Fruit fly (Drosophila melanogaster): Measurements from ENCODE around the gene CG14115.
A peak's percentile ranks its signal among the peaks of the same experiment; 100 is the strongest.

CG14115 gene

DNA sequence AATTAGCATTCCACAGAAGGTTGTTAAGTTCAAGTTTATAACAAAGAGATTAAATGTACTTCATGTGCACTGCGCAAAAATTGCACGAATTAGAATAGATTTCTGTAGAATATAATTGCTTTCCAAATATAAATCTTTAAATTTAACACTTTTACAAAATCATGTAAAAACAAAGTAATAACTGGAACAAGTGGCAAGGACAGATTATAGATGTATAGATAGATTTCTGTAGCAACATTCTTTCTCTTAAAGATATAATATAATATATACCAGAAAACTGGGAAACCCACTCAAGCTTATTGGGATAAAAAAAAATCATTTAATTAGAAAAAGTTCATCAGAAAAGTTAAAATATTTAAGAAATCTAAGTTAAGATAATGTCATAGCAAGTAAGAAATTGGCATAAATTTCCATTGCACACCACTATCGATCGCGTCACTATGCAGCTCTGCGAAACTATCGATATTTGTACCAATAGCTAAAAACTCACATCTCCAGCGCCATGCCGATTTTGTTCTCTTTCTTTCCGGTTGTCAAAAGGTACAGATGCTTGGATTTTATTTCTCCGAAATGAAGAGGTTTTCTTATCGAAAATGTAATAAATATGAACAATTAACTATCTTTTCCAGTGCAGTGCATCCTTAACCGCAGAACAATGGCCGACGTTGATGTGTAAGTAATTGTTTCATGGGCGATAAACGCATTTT, 38.2 kb downstream of the CG14115 start, which contains the start of gene RpS12 (continued):
- peak; percentile 43; the same call in 1 of the 2 replicates for TF ChIP-seq MBD-R2 (GFP tag; IDR thresholded peaks at IDR 0.05)
- TF ChIP-seq Stat92E (GFP tag; optimal IDR thresholded peaks at IDR 0.05), result peak in 1 of 3 experiments; percentile 59
- TF ChIP-seq CG17359 (tag; optimal IDR thresholded peaks at IDR 0.05), result peak; percentile 68
- TF ChIP-seq D (optimal IDR thresholded peaks at IDR 0.05), result no peak
- peak; percentile 54 for TF ChIP-seq D (GFP tag; optimal IDR thresholded peaks at IDR 0.05)
- peak; percentile 21 for TF ChIP-seq Neu2 (GFP tag; optimal IDR thresholded peaks at IDR 0.05; ENCODE audit: borderline replicate concordance)
- TF ChIP-seq org-1 (GFP tag; optimal IDR thresholded peaks at IDR 0.05), result peak; percentile 50
- TF ChIP-seq sim (GFP tag; IDR thresholded peaks at IDR 0.05), result 0 out of 2 replicates have a peak, but pooled peaks have one; percentile 25
- TF ChIP-seq onecut (GFP tag; IDR thresholded peaks at IDR 0.05), result peak; percentile 83
- TF ChIP-seq CG10274 (GFP tag; optimal IDR thresholded peaks at IDR 0.05), result peak; percentile 63
- TF ChIP-seq CG13296 (GFP tag; optimal IDR thresholded peaks at IDR 0.05), result peak; percentile 87
- peak; percentile 67 for TF ChIP-seq pum (GFP tag; optimal IDR thresholded peaks at IDR 0.05)
- TF ChIP-seq CG6765 (GFP tag; optimal IDR thresholded peaks at IDR 0.05), result peak; percentile 86
- TF ChIP-seq CG7556 (GFP tag; optimal IDR thresholded peaks at IDR 0.05), result peak; percentile 12
- TF ChIP-seq ci (GFP tag; IDR thresholded peaks at IDR 0.05), result peak; percentile 95
- peak; percentile 77 for TF ChIP-seq vnd (GFP tag; IDR thresholded peaks at IDR 0.05; ENCODE audit: partially characterized antibody)

DNA sequence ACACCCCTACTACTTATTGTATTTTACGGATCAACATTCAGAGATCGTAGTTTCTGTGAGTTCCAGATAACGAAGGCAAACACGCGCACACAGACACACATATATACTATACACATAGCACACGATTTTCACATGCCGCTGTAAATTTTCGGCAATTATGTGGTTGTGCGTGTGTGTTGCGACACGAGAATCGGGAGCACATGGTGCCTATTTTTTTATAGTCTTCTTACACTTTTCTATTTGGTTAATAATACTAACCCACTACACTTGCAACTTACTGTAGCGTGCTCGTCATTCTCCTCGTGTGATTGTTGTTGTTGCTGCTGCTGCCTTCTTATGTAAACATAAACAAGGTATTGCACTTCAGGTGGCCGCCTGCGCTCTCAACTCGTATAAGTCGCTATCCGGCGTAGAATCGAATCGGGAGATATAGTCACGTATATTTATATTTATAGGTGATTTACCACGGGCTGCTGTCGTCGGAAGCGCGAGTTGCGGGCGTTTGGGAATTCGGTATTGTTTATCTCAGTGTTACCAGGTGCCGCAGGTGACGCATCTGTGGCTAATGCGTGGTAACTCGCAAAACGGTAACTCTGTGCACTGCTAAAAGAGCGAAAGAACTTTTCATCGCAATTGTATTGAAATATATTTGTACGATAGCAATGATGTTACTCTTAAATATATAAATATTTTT, 38.9 kb downstream of the CG14115 start, which contains the start of gene Adk2:
TSS of gene Adk2 (minus strand) at position 529 of the 694 bp plus-strand sequence.
- TF ChIP-seq CG4820 (GFP tag; optimal IDR thresholded peaks at IDR 0.05), result no peak
- TF ChIP-seq sd (tag; optimal IDR thresholded peaks at IDR 0.05), result peak; percentile 82
- TF ChIP-seq CG7963 (GFP tag; IDR thresholded peaks at IDR 0.05; ENCODE audit: partially characterized antibody), result no peak
- no peak for TF ChIP-seq fd96Cb (tag; optimal IDR thresholded peaks at IDR 0.05)
- TF ChIP-seq CG10267 (tag; optimal IDR thresholded peaks at IDR 0.05), result no peak
- TF ChIP-seq CG15269 (tag; optimal IDR thresholded peaks at IDR 0.05), result no peak
- TF ChIP-seq Gug (GFP tag; IDR thresholded peaks at IDR 0.05), result peak; percentile 67
- no peak for TF ChIP-seq Atf3 (GFP tag; optimal IDR thresholded peaks at IDR 0.05)
- TF ChIP-seq CG8281 (tag; optimal IDR thresholded peaks at IDR 0.05), result no peak
- TF ChIP-seq pfk (GFP tag; optimal IDR thresholded peaks at IDR 0.05), result no peak
- TF ChIP-seq CG10209 (GFP tag; optimal IDR thresholded peaks at IDR 0.05), result no peak
- no peak for TF ChIP-seq danr (GFP tag; IDR thresholded peaks at IDR 0.05)
- no peak for TF ChIP-seq Asciz (GFP tag; optimal IDR thresholded peaks at IDR 0.05)
- TF ChIP-seq Pdp1 (GFP tag; optimal IDR thresholded peaks at IDR 0.05), result peak in 1 of 2 experiments; percentile 89
- TF ChIP-seq CG7928 (GFP tag; optimal IDR thresholded peaks at IDR 0.05), result no peak
- TF ChIP-seq HmgD (GFP tag; optimal IDR thresholded peaks at IDR 0.05), result peak; percentile 12
- no peak for TF ChIP-seq slou (GFP tag; optimal IDR thresholded peaks at IDR 0.05)
- no peak for TF ChIP-seq CG17612 (GFP tag; IDR thresholded peaks at IDR 0.05)
- no peak for TF ChIP-seq Xrp1 (GFP tag; IDR thresholded peaks at IDR 0.05)
- no peak for TF ChIP-seq sim (GFP tag; IDR thresholded peaks at IDR 0.05)
- peak; percentile 24 for TF ChIP-seq CG18764 (GFP tag; optimal IDR thresholded peaks at IDR 0.05)
- TF ChIP-seq Mrtf (GFP tag; IDR thresholded peaks at IDR 0.05), result no peak
- no peak for TF ChIP-seq Atf-2 (GFP tag; optimal IDR thresholded peaks at IDR 0.05)
- TF ChIP-seq peb (GFP tag; IDR thresholded peaks at IDR 0.05), result no peak
- peak; percentile 22 for TF ChIP-seq CG11504 (tag; optimal IDR thresholded peaks at IDR 0.05)
- 0 out of 3 replicates have a peak, but pooled peaks have one; percentile 14 for TF ChIP-seq CG11695 (GFP tag; IDR thresholded peaks at IDR 0.05)
- TF ChIP-seq CG11456 (GFP tag; IDR thresholded peaks at IDR 0.05), result peak; percentile 67; the same call in 1 of the 3 replicates
- TF ChIP-seq vfl (GFP tag; optimal IDR thresholded peaks at IDR 0.05), result no peak
- TF ChIP-seq Hr78 (GFP tag; optimal IDR thresholded peaks at IDR 0.05), result no peak
- peak; percentile 35; the same call in 1 of the 2 replicates for TF ChIP-seq CG6689 (GFP tag; IDR thresholded peaks at IDR 0.05)
- TF ChIP-seq rib (GFP tag; IDR thresholded peaks at IDR 0.05), result no peak
- no peak for TF ChIP-seq Dll (GFP tag; IDR thresholded peaks at IDR 0.05; ENCODE audit: partially characterized antibody)
